Fruit fly (Drosophila melanogaster) whole organism, adult: ENCODE measurements around the gene ArgRS.

ENCODE experiments used
- CG11617 ChIP-seq: fragments of 200-800 bp; sonication (Bioruptor generic); optimal IDR thresholded peaks from 2 replicates; lab custom pipeline; 2017; ENCODE audit warnings: mild to moderate bottlenecking, missing biosample characterization, missing genetic modification reagents, missing genetic modification characterization
- CG14711 ChIP-seq: fragments of 200-800 bp; sonication (Bioruptor generic); optimal IDR thresholded peaks from 2 replicates; lab custom pipeline; 2018; ENCODE audit warnings: missing biosample characterization, mild to moderate bottlenecking, missing genetic modification characterization, moderate library complexity
- CG7045 ChIP-seq: fragments of 200-800 bp; sonication (Bioruptor generic); optimal IDR thresholded peaks from 2 replicates; lab custom pipeline; 2017; ENCODE audit warnings: missing biosample characterization, mild to moderate bottlenecking, missing genetic modification characterization
- Mnt ChIP-seq: fragments of 200-800 bp; sonication (Bioruptor generic); optimal IDR thresholded peaks from 2 replicates; lab custom pipeline; 2016; ENCODE audit warnings: missing biosample characterization, mild to moderate bottlenecking, missing genetic modification characterization
- cic ChIP-seq: fragments of 200-800 bp; sonication (Bioruptor generic); optimal IDR thresholded peaks from 2 replicates; lab custom pipeline; 2017; ENCODE audit warnings: missing biosample characterization, mild to moderate bottlenecking, missing genetic modification characterization, moderate library complexity
- kay ChIP-seq: fragments of 200-800 bp; sonication (Bioruptor generic); peaks from one replicate; lab custom pipeline; 2016; ENCODE audit warnings: missing biosample characterization, missing genetic modification characterization, borderline replicate concordance
- ovo ChIP-seq: fragments of 200-800 bp; sonication (Bioruptor generic); optimal IDR thresholded peaks from 2 replicates; lab custom pipeline; 2016; ENCODE audit warnings: missing biosample characterization, missing genetic modification characterization

- TF ChIP-seq Mnt (GFP tag; lab: Kevin White, UChicago) (no peak), CG14711 (tag; lab: Kevin White, UChicago) (no peak), kay (GFP tag; lab: Kevin White, UChicago) (no peak), ovo (GFP tag; lab: Kevin White, UChicago) (no peak), CG7045 (GFP tag; lab: Kevin White, UChicago) (no peak), cic (GFP tag; lab: Kevin White, UChicago) (no peak), CG11617 (GFP tag; lab: Kevin White, UChicago) (no peak)
Measured at dm6 chrX:15868781-15869180, 24.8 kb upstream of the ArgRS start.
